Worm (Caenorhabditis elegans) whole organism, L3 larva: ENCODE results near the gene B0495.5.

Source experiments
- ZK546.5 ChIP-seq: sonication (generic microtip); optimal IDR thresholded peaks from 2 replicates; lab custom pipeline; 2017; ENCODE audit warnings: missing biosample characterization, missing genetic modification characterization
- aly-2 ChIP-seq: fragments of 150-350 bp; optimal IDR thresholded peaks from 2 replicates; lab custom pipeline; 2014; ENCODE audit warnings: missing biosample characterization, missing genetic modification characterization
- ama-1 ChIP-seq: fragments of 150-350 bp; optimal IDR thresholded peaks from 2 replicates; lab custom pipeline; 2018
- ceh-82 ChIP-seq: fragments of 150-350 bp; optimal IDR thresholded peaks from 2 replicates; lab custom pipeline; 2014; ENCODE audit warnings: missing biosample characterization, missing genetic modification characterization
- daf-12 ChIP-seq: fragments of 150-350 bp; optimal IDR thresholded peaks from 2 replicates; lab custom pipeline; 2014; ENCODE audit warnings: missing biosample characterization, missing genetic modification reagents, missing genetic modification characterization
- elt-1 ChIP-seq: fragments of 150-350 bp; optimal IDR thresholded peaks from 2 replicates; lab custom pipeline; 2014; ENCODE audit warnings: missing biosample characterization, missing genetic modification characterization
- nfya-1 ChIP-seq: sonication (generic microtip); optimal IDR thresholded peaks from 2 replicates; lab custom pipeline; 2017; ENCODE audit warnings: missing genetic modification characterization, mild to moderate bottlenecking, missing compliant biosample characterization, antibody characterized with exemption, moderate library complexity; ENCODE audit not compliant: insufficient read depth
- nhr-11 ChIP-seq: fragments of 150-350 bp; optimal IDR thresholded peaks from 2 replicates; lab custom pipeline; 2014; ENCODE audit warnings: missing biosample characterization, missing genetic modification characterization
- nhr-12 ChIP-seq: fragments of 150-350 bp; optimal IDR thresholded peaks from 2 replicates; lab custom pipeline; 2014; ENCODE audit warnings: missing biosample characterization, missing genetic modification characterization
- pha-4 ChIP-seq: fragments of 150-350 bp; optimal IDR thresholded peaks from 2 replicates; lab custom pipeline; 2014; ENCODE audit warnings: missing biosample characterization, missing genetic modification reagents, missing genetic modification characterization
- snpc-4 ChIP-seq: fragments of 150-350 bp; optimal IDR thresholded peaks from 2 replicates; lab custom pipeline; 2014; ENCODE audit warnings: missing biosample characterization, missing genetic modification characterization
- zag-1 ChIP-seq: fragments of 150-350 bp; optimal IDR thresholded peaks from 2 replicates; lab custom pipeline; 2014; ENCODE audit warnings: missing biosample characterization, missing genetic modification characterization
- ztf-11 ChIP-seq: fragments of 150-350 bp; optimal IDR thresholded peaks from 2 replicates; lab custom pipeline; 2014; ENCODE audit warnings: missing biosample characterization, missing genetic modification characterization

- TF ChIP-seq zag-1 (tag; lab: Kevin White, UChicago) (no peak), ama-1 (lab: Kevin White, UChicago) (no peak), snpc-4 (tag; lab: Kevin White, UChicago) (no peak), nhr-11 (tag; lab: Kevin White, UChicago) (no peak), aly-2 (tag; lab: Kevin White, UChicago) (no peak), ceh-82 (tag; lab: Kevin White, UChicago) (no peak), elt-1 (tag; lab: Kevin White, UChicago) (no peak), nhr-12 (tag; lab: Kevin White, UChicago) (no peak), daf-12 (no peak), ztf-11 (tag; lab: Kevin White, UChicago) (no peak), nfya-1 (tag; lab: Kevin White, UChicago) (no peak), pha-4 (tag; lab: Kevin White, UChicago) (no peak), ZK546.5 (tag; lab: Kevin White, UChicago) (no peak)
Observed at ce11 chrII:7690384-7690783, 7.9 kb downstream of the B0495.5 start, which contains the start of gene pid-1.
